Fruit fly (Drosophila melanogaster) whole organism, prepupa: Measurements from ENCODE around the gene glec.

Experiments used
- Blimp-1 ChIP-seq: fragments of 200-800 bp; sonication (Bioruptor generic); optimal IDR thresholded peaks from 3 replicates; lab custom pipeline; 2017; ENCODE audit warnings: missing biosample characterization, missing genetic modification characterization, mild to moderate bottlenecking, moderate library complexity, missing genetic modification reagents
- CG10631 ChIP-seq: fragments of 200-800 bp; sonication (Bioruptor generic); optimal IDR thresholded peaks from 2 replicates; lab custom pipeline; 2016; ENCODE audit warnings: missing biosample characterization, missing genetic modification characterization
- CG10669 ChIP-seq: fragments of 200-800 bp; sonication (Bioruptor generic); optimal IDR thresholded peaks from 3 replicates; lab custom pipeline; 2018; ENCODE audit warnings: missing biosample characterization, mild to moderate bottlenecking, missing genetic modification characterization, moderate library complexity
- CG11762 ChIP-seq: fragments of 200-800 bp; sonication (Bioruptor generic); optimal IDR thresholded peaks from 3 replicates; lab custom pipeline; 2016; ENCODE audit warnings: missing biosample characterization, missing genetic modification characterization; ENCODE audit not compliant: insufficient read depth
- CG11902 ChIP-seq: fragments of 200-800 bp; sonication (Bioruptor generic); optimal IDR thresholded peaks from 3 replicates; lab custom pipeline; 2016; ENCODE audit warnings: missing biosample characterization, missing genetic modification characterization
- CG1621 ChIP-seq: fragments of 200-800 bp; sonication (Bioruptor generic); optimal IDR thresholded peaks from 3 replicates; lab custom pipeline; 2018; ENCODE audit warnings: missing biosample characterization, mild to moderate bottlenecking, missing genetic modification characterization
- CG3032 ChIP-seq: fragments of 200-800 bp; optimal IDR thresholded peaks from 2 replicates; lab custom pipeline; 2019; ENCODE audit warnings: missing biosample characterization, mild to moderate bottlenecking, missing genetic modification characterization, moderate library complexity
- CG31627 ChIP-seq: fragments of 200-800 bp; sonication (Bioruptor generic); optimal IDR thresholded peaks from 3 replicates; lab custom pipeline; 2016; ENCODE audit warnings: missing biosample characterization, missing genetic modification characterization
- CG32006 ChIP-seq: fragments of 200-800 bp; sonication (Bioruptor generic); optimal IDR thresholded peaks from 3 replicates; lab custom pipeline; 2017; ENCODE audit warnings: missing biosample characterization, mild to moderate bottlenecking, missing genetic modification characterization
- CG34406 ChIP-seq: fragments of 200-800 bp; sonication (Bioruptor generic); optimal IDR thresholded peaks from 3 replicates; lab custom pipeline; 2016; ENCODE audit warnings: missing biosample characterization, missing genetic modification characterization
- CG3919 ChIP-seq: fragments of 200-800 bp; sonication (Bioruptor generic); optimal IDR thresholded peaks from 3 replicates; lab custom pipeline; 2016; ENCODE audit warnings: missing biosample characterization, missing genetic modification characterization
- CG6163 ChIP-seq: fragments of 200-800 bp; sonication (Bioruptor generic); IDR thresholded peaks from 3 replicates; pipeline ENCODE4 v1.3.6; 2022; ENCODE audit warnings: missing biosample characterization, missing genetic modification characterization
- CG6276 ChIP-seq: fragments of 200-800 bp; sonication (Bioruptor generic); optimal IDR thresholded peaks from 2 replicates; lab custom pipeline; 2017; ENCODE audit warnings: missing biosample characterization, mild to moderate bottlenecking, missing genetic modification characterization
- CG6792 ChIP-seq: fragments of 200-800 bp; sonication (Bioruptor generic); optimal IDR thresholded peaks from 3 replicates; lab custom pipeline; 2016; ENCODE audit warnings: missing biosample characterization, missing genetic modification characterization
- CG6808 ChIP-seq: fragments of 200-800 bp; sonication (Bioruptor generic); optimal IDR thresholded peaks from 3 replicates; lab custom pipeline; 2017; ENCODE audit warnings: missing biosample characterization, missing genetic modification characterization, mild to moderate bottlenecking, moderate library complexity, missing genetic modification reagents
- CG6854 ChIP-seq: fragments of 200-800 bp; sonication (Bioruptor generic); optimal IDR thresholded peaks from 2 replicates; lab custom pipeline; 2017; ENCODE audit warnings: missing biosample characterization, mild to moderate bottlenecking, missing genetic modification characterization
- CG7368 ChIP-seq: fragments of 200-800 bp; sonication (Bioruptor generic); optimal IDR thresholded peaks from 3 replicates; lab custom pipeline; 2016; ENCODE audit warnings: missing biosample characterization, missing genetic modification characterization
- CG8119 ChIP-seq: fragments of 200-800 bp; sonication (Bioruptor generic); IDR thresholded peaks from 3 replicates; pipeline ENCODE4 v1.3.6; 2022; ENCODE audit warnings: missing biosample characterization, missing genetic modification characterization
- CG8319 ChIP-seq: fragments of 200-800 bp; sonication (Bioruptor generic); optimal IDR thresholded peaks from 3 replicates; lab custom pipeline; 2016; ENCODE audit warnings: missing biosample characterization, missing genetic modification characterization
- CG8632 ChIP-seq: fragments of 200-800 bp; sonication (Bioruptor generic); optimal IDR thresholded peaks from 3 replicates; lab custom pipeline; 2016; ENCODE audit warnings: missing biosample characterization, missing genetic modification characterization
- CG9139 ChIP-seq: fragments of 200-800 bp; sonication (Bioruptor generic); optimal IDR thresholded peaks from 3 replicates; lab custom pipeline; 2017; ENCODE audit warnings: missing biosample characterization, mild to moderate bottlenecking, missing genetic modification characterization
- Eip75B ChIP-seq: fragments of 200-800 bp; sonication (Bioruptor generic); optimal IDR thresholded peaks from 3 replicates; lab custom pipeline; 2016; ENCODE audit warnings: missing biosample characterization, missing genetic modification characterization
- Eip78C ChIP-seq: fragments of 200-800 bp; sonication (Bioruptor generic); peaks from one replicate; lab custom pipeline; 2016; ENCODE audit warnings: missing biosample characterization, missing genetic modification characterization
- Eip93F ChIP-seq: fragments of 200-800 bp; sonication (Bioruptor generic); optimal IDR thresholded peaks from 2 replicates; lab custom pipeline; 2016; ENCODE audit warnings: missing biosample characterization, mild to moderate bottlenecking, missing genetic modification characterization
- Gug ChIP-seq: fragments of 200-800 bp; sonication (Bioruptor generic); IDR thresholded peaks from 2 replicates; pipeline ENCODE4 v1.3.6; 2022; ENCODE audit warnings: missing biosample characterization, missing genetic modification characterization
- Hr39 ChIP-seq: fragments of 200-800 bp; sonication (Bioruptor generic); optimal IDR thresholded peaks from 2 replicates; lab custom pipeline; 2016; ENCODE audit warnings: missing biosample characterization, missing genetic modification characterization
- Lpt ChIP-seq: fragments of 200-800 bp; sonication (Bioruptor generic); optimal IDR thresholded peaks from 3 replicates; lab custom pipeline; 2016; ENCODE audit warnings: missing biosample characterization, missing genetic modification characterization
- Met ChIP-seq: fragments of 200-800 bp; sonication (Bioruptor generic); optimal IDR thresholded peaks from 3 replicates; lab custom pipeline; 2016; ENCODE audit warnings: missing biosample characterization, missing genetic modification characterization
- OdsH ChIP-seq: fragments of 200-800 bp; sonication (Bioruptor generic); optimal IDR thresholded peaks from 3 replicates; lab custom pipeline; 2016; ENCODE audit warnings: missing biosample characterization, missing genetic modification characterization
- Smox ChIP-seq: fragments of 200-800 bp; sonication (Bioruptor generic); optimal IDR thresholded peaks from 3 replicates; lab custom pipeline; 2016; ENCODE audit warnings: missing biosample characterization, missing genetic modification characterization
- Sox14 ChIP-seq: fragments of 200-800 bp; sonication (Bioruptor generic); optimal IDR thresholded peaks from 3 replicates; lab custom pipeline; 2016; ENCODE audit warnings: missing biosample characterization, missing genetic modification characterization
- achi ChIP-seq: fragments of 200-800 bp; sonication (Bioruptor generic); optimal IDR thresholded peaks from 3 replicates; lab custom pipeline; 2016; ENCODE audit warnings: missing biosample characterization, missing genetic modification characterization
- acj6 ChIP-seq: fragments of 200-800 bp; sonication (Bioruptor generic); optimal IDR thresholded peaks from 3 replicates; lab custom pipeline; 2016; ENCODE audit warnings: missing biosample characterization, missing genetic modification characterization
- cyc ChIP-seq: fragments of 200-800 bp; sonication (Bioruptor generic); optimal IDR thresholded peaks from 3 replicates; lab custom pipeline; 2016; ENCODE audit warnings: missing biosample characterization, missing genetic modification characterization
- dsx ChIP-seq: fragments of 200-800 bp; optimal IDR thresholded peaks from 3 replicates; lab custom pipeline; 2019; ENCODE audit warnings: missing biosample characterization, mild to moderate bottlenecking, missing genetic modification characterization, moderate library complexity; ENCODE audit not compliant: poor library complexity, severe bottlenecking
- eg ChIP-seq: fragments of 200-800 bp; sonication (Bioruptor generic); IDR thresholded peaks from 3 replicates; pipeline ENCODE4 v1.3.6; 2022; ENCODE audit warnings: missing biosample characterization, missing genetic modification characterization
- esn ChIP-seq: fragments of 200-800 bp; sonication (Bioruptor generic); optimal IDR thresholded peaks from 2 replicates; lab custom pipeline; 2016; ENCODE audit warnings: missing biosample characterization, mild to moderate bottlenecking, missing genetic modification characterization, moderate library complexity
- fd59A ChIP-seq: fragments of 200-800 bp; sonication (Bioruptor generic); optimal IDR thresholded peaks from 2 replicates; lab custom pipeline; 2017; ENCODE audit warnings: missing biosample characterization, mild to moderate bottlenecking, missing genetic modification characterization, missing genetic modification reagents
- fd85E ChIP-seq: fragments of 200-800 bp; sonication (Bioruptor generic); optimal IDR thresholded peaks from 3 replicates; lab custom pipeline; 2016; ENCODE audit warnings: missing biosample characterization, missing genetic modification characterization
- fkh ChIP-seq: fragments of 200-800 bp; sonication (Bioruptor generic); optimal IDR thresholded peaks from 3 replicates; lab custom pipeline; 2017; ENCODE audit warnings: missing biosample characterization, mild to moderate bottlenecking, missing genetic modification characterization, moderate library complexity
- lz ChIP-seq: fragments of 200-800 bp; sonication (Bioruptor generic); optimal IDR thresholded peaks from 3 replicates; lab custom pipeline; 2016; ENCODE audit warnings: missing biosample characterization, missing genetic modification characterization
- pdm3 ChIP-seq: fragments of 200-800 bp; sonication (Bioruptor generic); optimal IDR thresholded peaks from 3 replicates; lab custom pipeline; 2016; ENCODE audit warnings: missing biosample characterization, missing genetic modification characterization
- spab ChIP-seq: fragments of 200-800 bp; sonication (Bioruptor generic); optimal IDR thresholded peaks from 2 replicates; lab custom pipeline; 2017; ENCODE audit warnings: missing biosample characterization, mild to moderate bottlenecking, missing genetic modification characterization, missing genetic modification reagents
- ss ChIP-seq, 2 experiments: fragments of 200-800 bp; sonication (Bioruptor generic); optimal IDR thresholded peaks; 2 replicates in 1 of 2; 3 replicates in 1 of 2; lab custom pipeline; 2017 to 2018; ENCODE audit warnings: mild to moderate bottlenecking in 2 of 2, missing biosample characterization in 2 of 2, missing genetic modification characterization in 2 of 2, moderate library complexity in 1 of 2
- topi ChIP-seq: fragments of 200-800 bp; sonication (Bioruptor generic); optimal IDR thresholded peaks from 3 replicates; lab custom pipeline; 2016; ENCODE audit warnings: missing biosample characterization, missing genetic modification characterization

glec gene

DNA sequence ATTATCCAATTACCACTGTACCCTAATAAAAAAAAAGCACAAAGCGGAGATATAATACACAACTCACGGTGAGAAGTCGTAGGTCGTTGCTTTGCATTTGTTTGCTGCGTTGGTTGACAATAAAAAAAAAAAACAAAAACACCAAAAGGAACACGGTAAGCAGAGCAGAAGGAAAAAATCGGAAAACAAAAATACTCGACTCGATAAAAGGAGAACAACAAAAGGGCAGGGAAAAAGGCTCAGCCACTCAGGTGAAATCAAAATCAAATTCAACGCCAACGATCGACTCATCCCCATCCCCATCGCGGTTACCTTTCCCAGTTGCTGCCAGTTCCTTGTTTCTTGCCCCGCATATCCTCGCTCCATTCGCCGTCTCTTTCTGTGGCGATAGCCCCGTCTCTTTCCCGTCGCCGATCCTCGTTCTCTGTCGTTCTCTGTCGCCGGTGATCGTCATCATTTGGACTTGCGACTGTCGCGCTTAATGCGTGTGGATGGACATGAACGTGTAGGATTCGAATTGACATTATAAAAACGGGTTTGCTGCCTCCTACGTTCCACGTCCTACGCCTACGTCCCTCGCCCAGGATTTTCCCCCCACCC, 31.6 kb downstream of the glec start:
- TF ChIP-seq CG9139 (peak; percentile 81), spab (peak; percentile 45), CG6163 (GFP tag; lab: Robert Waterston, UW) (peak; percentile 14; the same call in 2 of the 3 replicates), CG6808 (GFP tag; lab: Kevin White, UChicago) (peak; percentile 71), CG1621 (tag; lab: Kevin White, UChicago) (peak; percentile 11), ss (GFP tag; optimal IDR thresholded peaks at IDR 0.05; lab: Kevin White, UChicago) (peak; percentile 69 to 80), eg (0 out of 3 replicates have a peak, but pooled peaks have one; percentile 7), fd59A (GFP tag; lab: Kevin White, UChicago) (peak; percentile 11), CG34406 (GFP tag; lab: Kevin White, UChicago) (no peak), Eip78C (GFP tag; lab: Kevin White, UChicago) (no peak)

DNA sequence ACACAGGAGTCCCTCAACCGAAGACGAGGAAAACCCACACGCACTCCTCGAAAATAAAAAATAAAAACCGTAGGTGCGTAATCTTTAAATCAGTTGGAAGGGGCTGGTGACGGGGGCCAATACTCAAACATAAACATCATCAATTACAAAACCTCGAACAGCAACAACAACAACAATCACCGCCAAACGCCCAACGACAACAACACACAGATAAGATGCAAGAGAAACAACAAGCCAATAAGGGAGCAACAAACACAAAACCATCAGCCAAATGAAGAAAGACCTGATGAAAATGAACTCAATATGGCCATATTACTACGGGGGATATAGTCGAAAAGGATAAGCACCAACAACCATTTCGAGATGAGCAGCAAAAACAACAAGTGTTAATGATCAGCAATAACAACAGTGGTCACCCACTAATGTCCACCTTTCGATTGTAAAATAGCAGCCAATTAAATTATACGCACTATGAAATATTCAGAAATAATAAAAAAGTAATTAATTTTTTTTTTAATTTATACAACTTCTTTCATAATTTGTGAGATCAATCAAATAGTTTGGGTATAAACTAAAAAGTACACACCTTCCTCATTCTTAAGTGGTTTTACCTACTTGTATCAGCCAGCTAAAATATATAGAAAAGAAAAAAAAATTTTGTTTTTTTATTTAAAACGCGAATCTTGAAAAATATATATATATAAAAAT, 32.2 kb downstream of the glec start:
- TF ChIP-seq fd85E (peak; percentile 14), CG11762 (GFP tag; lab: Kevin White, UChicago) (peak; percentile 70), cyc (GFP tag; lab: Kevin White, UChicago) (peak; percentile 49), fd59A (GFP tag; lab: Kevin White, UChicago) (no peak), esn (GFP tag; lab: Kevin White, UChicago) (peak; percentile 70), CG8632 (peak; percentile 52), Eip93F (GFP tag; lab: Kevin White, UChicago) (no peak), Eip78C (GFP tag; lab: Kevin White, UChicago) (peak; percentile 74), CG10669 (GFP tag; lab: Kevin White, UChicago) (peak; percentile 85), CG8319 (GFP tag; lab: Kevin White, UChicago) (peak; percentile 66), CG34406 (GFP tag; lab: Kevin White, UChicago) (peak; percentile 44), CG31627 (GFP tag; lab: Kevin White, UChicago) (peak; percentile 4), spab (peak; percentile 38), Hr39 (GFP tag; lab: Kevin White, UChicago) (peak; percentile 38), lz (GFP tag; lab: Kevin White, UChicago) (peak; percentile 26), Met (GFP tag; lab: Kevin White, UChicago) (peak; percentile 48), CG6854 (GFP tag; lab: Kevin White, UChicago) (peak; percentile 16), Blimp-1 (GFP tag; lab: Kevin White, UChicago) (peak; percentile 70), Lpt (GFP tag; lab: Kevin White, UChicago) (peak; percentile 1), acj6 (GFP tag; lab: Kevin White, UChicago) (peak; percentile 35), CG6792 (GFP tag; lab: Kevin White, UChicago) (peak; percentile 17), CG11902 (GFP tag; lab: Kevin White, UChicago) (peak; percentile 65), CG6163 (GFP tag; lab: Robert Waterston, UW) (0 out of 3 replicates have a peak, but pooled peaks have one; percentile 53), Smox (GFP tag; lab: Kevin White, UChicago) (peak; percentile 42), CG10631 (GFP tag; lab: Kevin White, UChicago) (peak; percentile 61), CG9139 (peak; percentile 72), CG6276 (GFP tag; lab: Kevin White, UChicago) (no peak), CG32006 (GFP tag; lab: Kevin White, UChicago) (peak; percentile 7), CG7368 (GFP tag; lab: Kevin White, UChicago) (peak; percentile 57), Sox14 (GFP tag; lab: Kevin White, UChicago) (no peak), achi (GFP tag; lab: Kevin White, UChicago) (peak; percentile 41), fkh (GFP tag; lab: Kevin White, UChicago) (peak; percentile 6), ss (GFP tag; optimal IDR thresholded peaks at IDR 0.05; lab: Kevin White, UChicago) (peak in 1 of 2 experiments; percentile 21), OdsH (GFP tag; lab: Kevin White, UChicago) (peak; percentile 36), CG3919 (GFP tag; lab: Kevin White, UChicago) (peak; percentile 81), pdm3 (GFP tag; lab: Kevin White, UChicago) (no peak), CG6808 (GFP tag; lab: Kevin White, UChicago) (peak; percentile 78), Gug (GFP tag; lab: Robert Waterston, UW) (no peak), topi (peak; percentile 71), CG1621 (tag; lab: Kevin White, UChicago) (no peak), CG8119 (peak; percentile 57; the same call in 2 of the 3 replicates), CG3032 (tag; lab: Kevin White, UChicago) (peak; percentile 80), Eip75B (GFP tag; lab: Kevin White, UChicago) (peak; percentile 21), dsx (GFP tag; lab: Kevin White, UChicago) (peak; percentile 51)
